Worm (Caenorhabditis elegans) whole organism, L3 larva: ENCODE data around the gene srd-25.

Experiments
- elt-2 ChIP-seq: sonication (generic microtip); optimal IDR thresholded peaks from 2 replicates; lab custom pipeline; 2016; ENCODE audit warnings: missing genetic modification reagents, mild to moderate bottlenecking, missing genetic modification characterization, missing compliant biosample characterization
- lin-15B ChIP-seq: fragments of 150-350 bp; optimal IDR thresholded peaks from 2 replicates; lab custom pipeline; 2014; ENCODE audit warnings: missing biosample characterization, missing genetic modification characterization
- mdl-1 ChIP-seq: fragments of 150-350 bp; optimal IDR thresholded peaks from 2 replicates; lab custom pipeline; 2014; ENCODE audit warnings: missing biosample characterization, missing genetic modification characterization
- nhr-11 ChIP-seq: fragments of 150-350 bp; optimal IDR thresholded peaks from 2 replicates; lab custom pipeline; 2014; ENCODE audit warnings: missing biosample characterization, missing genetic modification characterization
- nhr-237 ChIP-seq: fragments of 150-350 bp; optimal IDR thresholded peaks from 2 replicates; lab custom pipeline; 2014; ENCODE audit warnings: missing biosample characterization, missing genetic modification characterization
- nhr-25 ChIP-seq: sonication (generic microtip); optimal IDR thresholded peaks from 2 replicates; lab custom pipeline; 2017; ENCODE audit warnings: missing biosample characterization, missing genetic modification characterization
- nhr-76 ChIP-seq: fragments of 150-350 bp; sonication (generic microtip); optimal IDR thresholded peaks from 5 replicates; lab custom pipeline; 2014; ENCODE audit warnings: missing biosample characterization, missing genetic modification characterization
- snpc-4 ChIP-seq: fragments of 150-350 bp; optimal IDR thresholded peaks from 2 replicates; lab custom pipeline; 2014; ENCODE audit warnings: missing biosample characterization, missing genetic modification characterization
- unc-62 ChIP-seq: fragments of 150-350 bp; sonication (generic microtip); optimal IDR thresholded peaks from 4 replicates; lab custom pipeline; 2014; ENCODE audit warnings: missing biosample characterization, missing genetic modification reagents, missing genetic modification characterization

DNA sequence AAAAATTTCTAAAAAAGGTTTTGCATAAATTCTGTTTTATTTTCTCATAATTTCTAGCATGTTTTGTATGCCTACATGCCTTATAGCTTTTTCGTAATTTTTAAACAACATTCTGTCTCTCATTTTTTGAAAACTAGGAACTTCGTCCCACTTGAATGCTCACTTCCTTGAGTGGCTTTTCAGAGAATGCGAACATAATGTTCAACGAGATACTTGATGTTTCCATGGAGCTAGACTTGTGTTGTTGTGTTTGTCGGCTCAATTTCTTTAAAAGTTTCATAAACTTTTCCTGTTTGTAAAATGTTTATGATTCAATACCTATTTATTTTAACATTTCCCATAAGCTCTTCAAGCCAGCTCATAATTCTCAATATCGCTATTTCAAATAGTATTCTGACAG lies 27.0 kb upstream of the srd-25 start, which contains the start of gene clec-213:
- no peak for TF ChIP-seq nhr-11 (tag; lab: Kevin White, UChicago)
- TF ChIP-seq mdl-1 (tag; lab: Kevin White, UChicago), result no peak
- no peak for TF ChIP-seq nhr-237 (tag; lab: Kevin White, UChicago)
- TF ChIP-seq nhr-25 (tag; lab: Kevin White, UChicago), result no peak
- TF ChIP-seq elt-2 (tag; lab: Kevin White, UChicago), result no peak
- no peak for TF ChIP-seq snpc-4 (tag; lab: Kevin White, UChicago)
- TF ChIP-seq nhr-76 (tag; lab: Kevin White, UChicago), result no peak
- TF ChIP-seq unc-62 (GFP tag; lab: Kevin White, UChicago), result no peak
- TF ChIP-seq lin-15B, result no peak
